Worm (Caenorhabditis elegans) whole organism, L3 larva: Measurements from ENCODE around the gene sru-17.

ENCODE experiments used
- ZK546.5 ChIP-seq: sonication (generic microtip); optimal IDR thresholded peaks from 2 replicates; lab custom pipeline; 2017; ENCODE audit warnings: missing biosample characterization, missing genetic modification characterization
- aly-2 ChIP-seq: fragments of 150-350 bp; optimal IDR thresholded peaks from 2 replicates; lab custom pipeline; 2014; ENCODE audit warnings: missing biosample characterization, missing genetic modification characterization
- ama-1 ChIP-seq: fragments of 150-350 bp; optimal IDR thresholded peaks from 2 replicates; lab custom pipeline; 2018
- ceh-16 ChIP-seq: sonication (generic microtip); optimal IDR thresholded peaks from 2 replicates; lab custom pipeline; 2017; ENCODE audit warnings: missing biosample characterization, missing genetic modification characterization
- ceh-82 ChIP-seq: fragments of 150-350 bp; optimal IDR thresholded peaks from 2 replicates; lab custom pipeline; 2014; ENCODE audit warnings: missing biosample characterization, missing genetic modification characterization
- egl-5 ChIP-seq: fragments of 150-350 bp; optimal IDR thresholded peaks from 2 replicates; lab custom pipeline; 2017; ENCODE audit warnings: missing biosample characterization, missing genetic modification reagents, missing genetic modification characterization, inconsistent platforms
- elt-1 ChIP-seq: fragments of 150-350 bp; optimal IDR thresholded peaks from 2 replicates; lab custom pipeline; 2014; ENCODE audit warnings: missing biosample characterization, missing genetic modification characterization
- elt-2 ChIP-seq: sonication (generic microtip); optimal IDR thresholded peaks from 2 replicates; lab custom pipeline; 2016; ENCODE audit warnings: missing genetic modification reagents, mild to moderate bottlenecking, missing genetic modification characterization, missing compliant biosample characterization
- elt-3 ChIP-seq, 3 experiments: fragments of 150-350 bp in 1 of 3; sonication (generic microtip) in 2 of 3; optimal IDR thresholded peaks; 2 replicates in 2 of 3; 4 replicates in 1 of 3; lab custom pipeline; 2014 to 2017; ENCODE audit warnings: missing biosample characterization in 3 of 3, missing genetic modification characterization in 3 of 3
- fkh-2 ChIP-seq: fragments of 150-350 bp; optimal IDR thresholded peaks from 2 replicates; lab custom pipeline; 2014; ENCODE audit warnings: missing biosample characterization, missing genetic modification reagents, missing genetic modification characterization
- fos-1 ChIP-seq: fragments of 150-350 bp; optimal IDR thresholded peaks from 2 replicates; lab custom pipeline; 2014; ENCODE audit warnings: missing biosample characterization, missing genetic modification characterization
- hmg-11 ChIP-seq: sonication (generic microtip); optimal IDR thresholded peaks from 2 replicates; lab custom pipeline; 2016; ENCODE audit warnings: missing genetic modification characterization, missing compliant biosample characterization
- jun-1 ChIP-seq: fragments of 150-350 bp; optimal IDR thresholded peaks from 2 replicates; lab custom pipeline; 2014; ENCODE audit warnings: missing biosample characterization, missing genetic modification reagents, missing genetic modification characterization
- lin-39 ChIP-seq: fragments of 150-350 bp; optimal IDR thresholded peaks from 2 replicates; lab custom pipeline; 2018; ENCODE audit warnings: missing biosample characterization, missing genetic modification reagents, missing genetic modification characterization
- lsy-12 ChIP-seq: sonication (generic microtip); optimal IDR thresholded peaks from 2 replicates; lab custom pipeline; 2016; ENCODE audit warnings: mild to moderate bottlenecking, missing genetic modification characterization, missing compliant biosample characterization
- mdl-1 ChIP-seq: fragments of 150-350 bp; optimal IDR thresholded peaks from 2 replicates; lab custom pipeline; 2014; ENCODE audit warnings: missing biosample characterization, missing genetic modification characterization
- mml-1 ChIP-seq: fragments of 150-350 bp; sonication (generic microtip); optimal IDR thresholded peaks from 3 replicates; lab custom pipeline; 2014; ENCODE audit warnings: missing biosample characterization, missing genetic modification characterization
- nhr-11 ChIP-seq: fragments of 150-350 bp; optimal IDR thresholded peaks from 2 replicates; lab custom pipeline; 2014; ENCODE audit warnings: missing biosample characterization, missing genetic modification characterization
- nhr-23 ChIP-seq: fragments of 150-350 bp; optimal IDR thresholded peaks from 2 replicates; lab custom pipeline; 2014; ENCODE audit warnings: missing biosample characterization, missing genetic modification reagents, missing genetic modification characterization
- nhr-25 ChIP-seq: sonication (generic microtip); optimal IDR thresholded peaks from 2 replicates; lab custom pipeline; 2017; ENCODE audit warnings: missing biosample characterization, missing genetic modification characterization
- nhr-28 ChIP-seq: fragments of 150-350 bp; optimal IDR thresholded peaks from 2 replicates; lab custom pipeline; 2014; ENCODE audit warnings: missing biosample characterization, missing genetic modification characterization
- nhr-67 ChIP-seq: fragments of 150-350 bp; optimal IDR thresholded peaks from 2 replicates; lab custom pipeline; 2014; ENCODE audit warnings: missing biosample characterization, missing genetic modification characterization
- nhr-76 ChIP-seq: fragments of 150-350 bp; sonication (generic microtip); optimal IDR thresholded peaks from 5 replicates; lab custom pipeline; 2014; ENCODE audit warnings: missing biosample characterization, missing genetic modification characterization
- nhr-77 ChIP-seq: fragments of 150-350 bp; optimal IDR thresholded peaks from 2 replicates; lab custom pipeline; 2014; ENCODE audit warnings: missing biosample characterization, missing genetic modification characterization
- pha-4 ChIP-seq: fragments of 150-350 bp; optimal IDR thresholded peaks from 2 replicates; lab custom pipeline; 2014; ENCODE audit warnings: missing biosample characterization, missing genetic modification reagents, missing genetic modification characterization
- pqm-1 ChIP-seq: fragments of 150-350 bp; optimal IDR thresholded peaks from 2 replicates; lab custom pipeline; 2017; ENCODE audit warnings: missing biosample characterization, missing genetic modification characterization, inconsistent platforms
- sea-2 ChIP-seq: fragments of 150-350 bp; sonication (generic microtip); optimal IDR thresholded peaks from 4 replicates; lab custom pipeline; 2014; ENCODE audit warnings: missing biosample characterization, missing genetic modification reagents, missing genetic modification characterization
- skn-1 ChIP-seq: fragments of 150-350 bp; optimal IDR thresholded peaks from 2 replicates; lab custom pipeline; 2014; ENCODE audit warnings: missing biosample characterization, missing genetic modification characterization
- snpc-4 ChIP-seq: fragments of 150-350 bp; optimal IDR thresholded peaks from 2 replicates; lab custom pipeline; 2014; ENCODE audit warnings: missing biosample characterization, missing genetic modification characterization
- tbx-2 ChIP-seq: sonication (generic microtip); optimal IDR thresholded peaks from 2 replicates; lab custom pipeline; 2016; ENCODE audit warnings: mild to moderate bottlenecking, missing genetic modification characterization, missing compliant biosample characterization
- unc-39 ChIP-seq: sonication (generic microtip); optimal IDR thresholded peaks from 4 replicates; lab custom pipeline; 2017; ENCODE audit warnings: missing biosample characterization, missing genetic modification characterization
- unc-62 ChIP-seq: fragments of 150-350 bp; sonication (generic microtip); optimal IDR thresholded peaks from 4 replicates; lab custom pipeline; 2014; ENCODE audit warnings: missing biosample characterization, missing genetic modification reagents, missing genetic modification characterization
- zag-1 ChIP-seq: fragments of 150-350 bp; optimal IDR thresholded peaks from 2 replicates; lab custom pipeline; 2014; ENCODE audit warnings: missing biosample characterization, missing genetic modification characterization
- ztf-11 ChIP-seq: fragments of 150-350 bp; optimal IDR thresholded peaks from 2 replicates; lab custom pipeline; 2014; ENCODE audit warnings: missing biosample characterization, missing genetic modification characterization
- ztf-4 ChIP-seq: fragments of 150-350 bp; optimal IDR thresholded peaks from 2 replicates; lab custom pipeline; 2014; ENCODE audit warnings: missing biosample characterization, missing genetic modification characterization

The sru-17 gene

ce11 chrIV:12501956-12502355 is 3.5 kb upstream of the sru-17 start, which contains the start of gene sru-18:
sru-18 (plus strand) TSS chrIV:12502256.
- TF ChIP-seq pqm-1 (tag; lab: Kevin White, UChicago), result no peak
- TF ChIP-seq sea-2 (GFP tag; lab: Kevin White, UChicago), result no peak
- no peak for TF ChIP-seq elt-1
- no peak for TF ChIP-seq ceh-16 (tag; lab: Kevin White, UChicago)
- TF ChIP-seq unc-62 (GFP tag; lab: Kevin White, UChicago), result no peak
- TF ChIP-seq nhr-77 (tag; lab: Kevin White, UChicago), result no peak
- TF ChIP-seq lsy-12, result no peak

- TF ChIP-seq fos-1 (no peak), nhr-25 (tag; lab: Kevin White, UChicago) (no peak), pha-4 (tag; lab: Kevin White, UChicago) (no peak), ZK546.5 (no peak), nhr-67 (tag; lab: Kevin White, UChicago) (no peak), ztf-11 (tag; lab: Kevin White, UChicago) (no peak), hmg-11 (tag; lab: Kevin White, UChicago) (no peak), elt-2 (tag; lab: Kevin White, UChicago) (no peak), elt-1 (no peak), snpc-4 (tag; lab: Kevin White, UChicago) (no peak), mml-1 (no peak), unc-62 (GFP tag; lab: Kevin White, UChicago) (no peak), aly-2 (no peak), elt-3 (tag; optimal IDR thresholded peaks at IDR 0.05; lab: Kevin White, UChicago) (no peak), nhr-23 (tag; lab: Kevin White, UChicago) (no peak)
These were observed 14.7 kb downstream of the sru-17 start, which contains the start of gene tsp-4 for ce11 chrIV:12520150-12520549. tsp-4 (minus strand) TSS chrIV:12520250.

ce11 chrIV:12522521-12522920 is 17.0 kb downstream of the sru-17 start, which contains the start of gene sru-13:
sru-13 (minus strand) TSS chrIV:12522621.
- TF ChIP-seq ZK546.5, result no peak
- TF ChIP-seq nhr-76 (tag; lab: Kevin White, UChicago), result no peak
- no peak for TF ChIP-seq aly-2
- no peak for TF ChIP-seq nhr-11 (tag; lab: Kevin White, UChicago)
- TF ChIP-seq fkh-2 (tag; lab: Kevin White, UChicago), result no peak
- TF ChIP-seq nhr-77 (tag; lab: Kevin White, UChicago), result no peak
- no peak for TF ChIP-seq mdl-1 (tag; lab: Kevin White, UChicago)
- no peak for TF ChIP-seq elt-3 (tag; optimal IDR thresholded peaks at IDR 0.05; lab: Kevin White, UChicago)
- no peak for TF ChIP-seq mml-1
- no peak for TF ChIP-seq pqm-1 (tag; lab: Kevin White, UChicago)
- TF ChIP-seq tbx-2 (tag; lab: Kevin White, UChicago), result no peak
- TF ChIP-seq nhr-23 (tag; lab: Kevin White, UChicago), result no peak
- TF ChIP-seq unc-62 (GFP tag; lab: Kevin White, UChicago), result no peak
- no peak for TF ChIP-seq fos-1
- no peak for TF ChIP-seq zag-1 (tag; lab: Kevin White, UChicago)
- TF ChIP-seq nhr-25 (tag; lab: Kevin White, UChicago), result no peak
- no peak for TF ChIP-seq skn-1 (tag; lab: Kevin White, UChicago)
- TF ChIP-seq ama-1, result no peak
- no peak for TF ChIP-seq ceh-82 (tag; lab: Kevin White, UChicago)
- TF ChIP-seq, all 47 proteins: peak for 0

ce11 chrIV:12525409-12525808 is 19.9 kb downstream of the sru-17 start, which contains the start of gene eak-4:
eak-4 (minus strand) TSS chrIV:12525509.
- TF ChIP-seq nhr-28, result no peak
- TF ChIP-seq tbx-2 (tag; lab: Kevin White, UChicago), result no peak
- TF ChIP-seq nhr-11 (tag; lab: Kevin White, UChicago), result no peak
- TF ChIP-seq egl-5 (tag; lab: Kevin White, UChicago), result no peak
- no peak for TF ChIP-seq ztf-4 (tag; lab: Kevin White, UChicago)
- TF ChIP-seq aly-2, result no peak
- TF ChIP-seq nhr-23 (tag; lab: Kevin White, UChicago), result no peak

- TF ChIP-seq pqm-1 (tag; lab: Kevin White, UChicago) (peak; percentile 71), skn-1 (tag; lab: Kevin White, UChicago) (peak; percentile 41), elt-2 (tag; lab: Kevin White, UChicago) (peak; percentile 92), lin-39 (no peak), pha-4 (tag; lab: Kevin White, UChicago) (peak; percentile 86), ztf-4 (tag; lab: Kevin White, UChicago) (no peak), snpc-4 (tag; lab: Kevin White, UChicago) (peak; percentile 0), jun-1 (tag; lab: Kevin White, UChicago) (peak; percentile 78), unc-39 (tag; lab: Kevin White, UChicago) (no peak)
These were observed 21.7 kb downstream of the sru-17 start, which contains the start of gene F53B2.8 for ce11 chrIV:12527217-12527616. F53B2.8 (minus strand) TSS chrIV:12527396.
